Worm (Caenorhabditis elegans) whole organism, L4 larva: ENCODE results near the gene srx-68.

Experiments used
- F26F4.8 ChIP-seq: fragments of 200-800 bp; sonication (Bioruptor generic); conservative IDR thresholded peaks from 2 replicates; pipeline ENCODE4 v1.3.6; 2022; ENCODE audit warnings: missing genetic modification characterization, missing compliant biosample characterization
- F37D6.2 ChIP-seq: sonication (generic microtip); optimal IDR thresholded peaks from 2 replicates; lab custom pipeline; 2016; ENCODE audit warnings: mild to moderate bottlenecking, missing genetic modification characterization, missing compliant biosample characterization
- R02D3.7 ChIP-seq: fragments of 150-350 bp; sonication (generic microtip); optimal IDR thresholded peaks from 3 replicates; lab custom pipeline; 2014; ENCODE audit warnings: missing biosample characterization, missing genetic modification characterization
- T26A8.4 ChIP-seq: fragments of 200-800 bp; sonication (Bioruptor generic); IDR thresholded peaks from 2 replicates; pipeline ENCODE4 v1.3.6; 2022; ENCODE audit warnings: missing genetic modification characterization, missing compliant biosample characterization
- aha-1 ChIP-seq: fragments of 150-350 bp; peaks from one replicate; lab custom pipeline; 2014; ENCODE audit warnings: missing biosample characterization, missing genetic modification characterization
- ceh-20 ChIP-seq: fragments of 200-800 bp; sonication (Bioruptor generic); IDR thresholded peaks from 2 replicates; pipeline ENCODE4 v1.3.6; 2022; ENCODE audit warnings: missing genetic modification reagents, missing genetic modification characterization, missing compliant biosample characterization
- daf-12 ChIP-seq: fragments of 150-350 bp; optimal IDR thresholded peaks from 2 replicates; lab custom pipeline; 2014; ENCODE audit warnings: missing biosample characterization, missing genetic modification reagents, missing genetic modification characterization
- daf-16 ChIP-seq, 3 experiments: sonication (generic microtip); optimal IDR thresholded peaks; 2 replicates each; lab custom pipeline; 2016 to 2017; ENCODE audit warnings: missing genetic modification characterization in 3 of 3, missing genetic modification reagents in 3 of 3, mild to moderate bottlenecking in 2 of 3, missing compliant biosample characterization in 2 of 3, missing biosample characterization in 1 of 3, moderate library complexity in 1 of 3
- daf-19 ChIP-seq: fragments of 200-800 bp; sonication (Bioruptor generic); conservative IDR thresholded peaks from 2 replicates; pipeline ENCODE4 v1.3.6; 2022; ENCODE audit warnings: missing genetic modification characterization, missing compliant biosample characterization
- dmd-8 ChIP-seq: fragments of 200-800 bp; sonication (Bioruptor generic); IDR thresholded peaks from 2 replicates; pipeline ENCODE4 v1.3.6; 2022; ENCODE audit warnings: missing genetic modification characterization, missing compliant biosample characterization
- duxl-1 ChIP-seq: sonication (generic microtip); optimal IDR thresholded peaks from 2 replicates; lab custom pipeline; 2016; ENCODE audit warnings: mild to moderate bottlenecking, missing genetic modification characterization, moderate library complexity, missing compliant biosample characterization; ENCODE audit not compliant: poor library complexity
- egl-27 ChIP-seq: sonication (generic microtip); optimal IDR thresholded peaks from 3 replicates; lab custom pipeline; 2017; ENCODE audit warnings: missing biosample characterization, missing genetic modification reagents, missing genetic modification characterization
- fkh-10 ChIP-seq: fragments of 150-350 bp; optimal IDR thresholded peaks from 2 replicates; lab custom pipeline; 2014; ENCODE audit warnings: missing biosample characterization, missing genetic modification reagents, missing genetic modification characterization
- gei-8 ChIP-seq: fragments of 200-800 bp; sonication (Bioruptor generic); optimal IDR thresholded peaks from 2 replicates; lab custom pipeline; 2018; ENCODE audit warnings: mild to moderate bottlenecking, missing genetic modification characterization, missing compliant biosample characterization
- jun-1 ChIP-seq: fragments of 150-350 bp; optimal IDR thresholded peaks from 2 replicates; lab custom pipeline; 2014; ENCODE audit warnings: missing biosample characterization, missing genetic modification reagents, missing genetic modification characterization
- lim-7 ChIP-seq: fragments of 200-800 bp; sonication (Bioruptor generic); IDR thresholded peaks from 2 replicates; pipeline ENCODE4 v1.3.6; 2022; ENCODE audit warnings: missing genetic modification characterization, missing compliant biosample characterization
- lin-13 ChIP-seq: fragments of 150-350 bp; optimal IDR thresholded peaks from 2 replicates; lab custom pipeline; 2014; ENCODE audit warnings: missing biosample characterization, missing genetic modification reagents, missing genetic modification characterization
- lin-38 ChIP-seq: fragments of 200-800 bp; sonication (Bioruptor generic); IDR thresholded peaks from 2 replicates; pipeline ENCODE4 v1.3.6; 2022; ENCODE audit warnings: missing genetic modification reagents, missing genetic modification characterization, missing compliant biosample characterization
- lsy-2 ChIP-seq, 2 experiments: fragments of 150-350 bp in 1 of 2; sonication (generic microtip) in 1 of 2; optimal IDR thresholded peaks; 2 replicates each; lab custom pipeline; 2014 to 2017; ENCODE audit warnings: missing biosample characterization in 2 of 2, missing genetic modification characterization in 2 of 2
- mep-1 ChIP-seq: fragments of 150-350 bp; sonication (generic microtip); optimal IDR thresholded peaks from 3 replicates; lab custom pipeline; 2014; ENCODE audit warnings: missing biosample characterization, missing genetic modification characterization
- nhr-11 ChIP-seq: fragments of 150-350 bp; optimal IDR thresholded peaks from 2 replicates; lab custom pipeline; 2014; ENCODE audit warnings: missing biosample characterization, missing genetic modification characterization
- nhr-111 ChIP-seq: fragments of 200-800 bp; sonication (Bioruptor generic); optimal IDR thresholded peaks from 2 replicates; lab custom pipeline; 2018; ENCODE audit warnings: mild to moderate bottlenecking, missing genetic modification characterization, missing compliant biosample characterization
- nhr-48 ChIP-seq: sonication (generic microtip); optimal IDR thresholded peaks from 2 replicates; lab custom pipeline; 2016; ENCODE audit warnings: mild to moderate bottlenecking, missing genetic modification characterization, missing compliant biosample characterization
- nhr-76 ChIP-seq: fragments of 150-350 bp; optimal IDR thresholded peaks from 2 replicates; lab custom pipeline; 2014; ENCODE audit warnings: missing biosample characterization, missing genetic modification characterization
- pqm-1 ChIP-seq: sonication (generic microtip); optimal IDR thresholded peaks from 2 replicates; lab custom pipeline; 2017; ENCODE audit warnings: missing biosample characterization, missing genetic modification characterization
- skn-1 ChIP-seq: fragments of 150-350 bp; optimal IDR thresholded peaks from 2 replicates; lab custom pipeline; 2014; ENCODE audit warnings: missing biosample characterization, missing genetic modification characterization
- snpc-4 ChIP-seq: fragments of 150-350 bp; optimal IDR thresholded peaks from 2 replicates; lab custom pipeline; 2014; ENCODE audit warnings: missing biosample characterization, missing genetic modification characterization
- spr-3 ChIP-seq: fragments of 200-800 bp; sonication (Bioruptor generic); optimal IDR thresholded peaks from 2 replicates; lab custom pipeline; 2018; ENCODE audit warnings: mild to moderate bottlenecking, missing genetic modification characterization, missing compliant biosample characterization
- unc-130 ChIP-seq: sonication (generic microtip); optimal IDR thresholded peaks from 2 replicates; lab custom pipeline; 2016; ENCODE audit warnings: missing genetic modification reagents, missing genetic modification characterization, missing compliant biosample characterization
- unc-62 ChIP-seq, 3 experiments: fragments of 150-350 bp in 1 of 3; sonication (generic microtip); optimal IDR thresholded peaks in 2 of 3; peaks in 1 of 3; 1 replicate in 1 of 3; 2 replicates in 2 of 3; lab custom pipeline; 2014 to 2017; ENCODE audit warnings: missing biosample characterization in 3 of 3, missing genetic modification characterization in 3 of 3, missing genetic modification reagents in 3 of 3, missing genotype in 1 of 3
- vab-7 ChIP-seq: fragments of 200-800 bp; sonication (Bioruptor generic); IDR thresholded peaks from 2 replicates; pipeline ENCODE4 v1.3.6; 2022; ENCODE audit warnings: missing genetic modification reagents, missing genetic modification characterization, missing compliant biosample characterization
- zag-1 ChIP-seq: fragments of 150-350 bp; optimal IDR thresholded peaks from 2 replicates; lab custom pipeline; 2014; ENCODE audit warnings: missing biosample characterization, missing genetic modification characterization
- zfp-2 ChIP-seq: sonication (generic microtip); optimal IDR thresholded peaks from 2 replicates; lab custom pipeline; 2016; ENCODE audit warnings: mild to moderate bottlenecking, missing genetic modification characterization, missing compliant biosample characterization

The srx-68 gene

ce11 chrV:3912472-3912871, at the start of gene srx-68:
TSS of gene srx-68 (plus strand) at chrV:3912772.
- no peak for TF ChIP-seq lim-7
- TF ChIP-seq, all 104 proteins: peak for 0

ce11 chrV:3862851-3863250, 49.7 kb upstream of the srx-68 start, which contains the start of gene nhr-187:
TSS of gene nhr-187 (minus strand) at chrV:3862951.
- TF ChIP-seq duxl-1 (no peak), unc-62 (GFP tag; optimal IDR thresholded peaks at IDR 0.05 in 1 of 2; lab: Kevin White, UChicago) (peak in 1 of 2 experiments; percentile 25), unc-62 (tag; optimal IDR thresholded peaks at IDR 0.05; lab: Kevin White, UChicago) (no peak)
- TF ChIP-seq, all 104 proteins: peak for 1

- TF ChIP-seq fkh-10 (GFP tag; lab: Kevin White, UChicago) (no peak), R02D3.7 (no peak)
These were observed 47.3 kb upstream of the srx-68 start for ce11 chrV:3865273-3865672.

- no peak for TF ChIP-seq zfp-2
- TF ChIP-seq lin-13 (GFP tag; lab: Kevin White, UChicago) = no peak
- TF ChIP-seq gei-8 (GFP tag; lab: Kevin White, UChicago) = no peak
- TF ChIP-seq vab-7 (GFP tag; lab: Robert Waterston, UW) = no peak
- no peak for TF ChIP-seq F26F4.8
- TF ChIP-seq daf-19 (GFP tag; lab: Robert Waterston, UW) = no peak
- no peak for TF ChIP-seq pqm-1 (tag; lab: Kevin White, UChicago)
- TF ChIP-seq lin-38 (GFP tag; lab: Robert Waterston, UW) = no peak
- no peak for TF ChIP-seq daf-16 (GFP tag; optimal IDR thresholded peaks at IDR 0.05; lab: Kevin White, UChicago)
- no peak for TF ChIP-seq daf-16 (tag; optimal IDR thresholded peaks at IDR 0.05; lab: Kevin White, UChicago)
- no peak for TF ChIP-seq mep-1 (tag; lab: Kevin White, UChicago)
- no peak for TF ChIP-seq daf-12 (tag; lab: Kevin White, UChicago)
- TF ChIP-seq zag-1 = no peak
- no peak for TF ChIP-seq egl-27 (tag; lab: Kevin White, UChicago)
- TF ChIP-seq nhr-76 (tag; lab: Kevin White, UChicago) = no peak
- TF ChIP-seq unc-130 (GFP tag; lab: Kevin White, UChicago) = no peak
These were observed 43.7 kb upstream of the srx-68 start, which contains the start of gene nhr-157 for ce11 chrV:3868905-3869304. TSS of gene nhr-157 (minus strand) at chrV:3869005.

- no peak for TF ChIP-seq unc-130 (GFP tag; lab: Kevin White, UChicago)
- TF ChIP-seq lsy-2 (tag; optimal IDR thresholded peaks at IDR 0.05; lab: Kevin White, UChicago) = peak in 1 of 2 experiments; percentile 1
- peak; percentile 87 for TF ChIP-seq nhr-11
- TF ChIP-seq F37D6.2 (tag; lab: Kevin White, UChicago) = no peak
- peak; percentile 59 for TF ChIP-seq aha-1
- TF ChIP-seq, all 104 proteins: peak for 3
These were observed 42.2 kb upstream of the srx-68 start for ce11 chrV:3870359-3870758.

- TF ChIP-seq jun-1 (tag; lab: Kevin White, UChicago) (no peak), F37D6.2 (tag; lab: Kevin White, UChicago) (peak; percentile 8), skn-1 (tag; lab: Kevin White, UChicago) (no peak), spr-3 (GFP tag; lab: Kevin White, UChicago) (no peak), snpc-4 (tag; lab: Kevin White, UChicago) (no peak), T26A8.4 (GFP tag; lab: Robert Waterston, UW) (no peak), aha-1 (peak; percentile 42), dmd-8 (GFP tag; lab: Robert Waterston, UW) (no peak), nhr-11 (peak; percentile 6), ceh-20 (GFP tag; lab: Robert Waterston, UW) (no peak), nhr-111 (GFP tag; lab: Kevin White, UChicago) (no peak), nhr-48 (tag; lab: Kevin White, UChicago) (peak; percentile 13)
- TF ChIP-seq, all 104 proteins: peak for 4
These were observed 38.3 kb upstream of the srx-68 start, which contains the start of gene nhr-158 for ce11 chrV:3874102-3874744. TSS of gene nhr-158 (minus strand) at chrV:3874152.
